Worm (Caenorhabditis elegans): ENCODE results near the gene Y43F8B.10.

ce11 chrV:19526197-19526596 lies 51.9 kb downstream of the Y43F8B.10 start:
- TF ChIP-seq unc-62 (GFP tag; optimal IDR thresholded peaks at IDR 0.05) (no peak), pha-4 (tag; optimal IDR thresholded peaks at IDR 0.05) (no peak), sptf-1 (tag; optimal IDR thresholded peaks at IDR 0.05) (no peak), ztf-11 (tag; optimal IDR thresholded peaks at IDR 0.05) (no peak), unc-39 (tag; optimal IDR thresholded peaks at IDR 0.05) (no peak), lsy-2 (tag; optimal IDR thresholded peaks at IDR 0.05) (no peak), M03D4.4 (tag; optimal IDR thresholded peaks at IDR 0.05) (no peak), ceh-83 (GFP tag; optimal IDR thresholded peaks at IDR 0.05) (no peak), ceh-43 (GFP tag; optimal IDR thresholded peaks at IDR 0.05) (no peak), mls-2 (tag; optimal IDR thresholded peaks at IDR 0.05) (no peak), nhr-76 (tag; optimal IDR thresholded peaks at IDR 0.05) (no peak), sem-2 (GFP tag; optimal IDR thresholded peaks at IDR 0.05) (no peak), elt-3 (tag; optimal IDR thresholded peaks at IDR 0.05) (no peak), ceh-39 (tag; optimal IDR thresholded peaks at IDR 0.05) (no peak)

Measured in whole organism, mixed stage, embryonic.